Fruit fly (Drosophila melanogaster) whole organism, prepupa: ENCODE results near the gene CG4408.

Experiments
- Blimp-1 ChIP-seq: fragments of 200-800 bp; sonication (Bioruptor generic); optimal IDR thresholded peaks from 3 replicates; lab custom pipeline; 2017; ENCODE audit warnings: missing biosample characterization, missing genetic modification characterization, mild to moderate bottlenecking, moderate library complexity, missing genetic modification reagents
- CG10631 ChIP-seq: fragments of 200-800 bp; sonication (Bioruptor generic); optimal IDR thresholded peaks from 2 replicates; lab custom pipeline; 2016; ENCODE audit warnings: missing biosample characterization, missing genetic modification characterization
- CG10669 ChIP-seq: fragments of 200-800 bp; sonication (Bioruptor generic); optimal IDR thresholded peaks from 3 replicates; lab custom pipeline; 2018; ENCODE audit warnings: missing biosample characterization, mild to moderate bottlenecking, missing genetic modification characterization, moderate library complexity
- CG11294 ChIP-seq: fragments of 200-800 bp; sonication (Bioruptor generic); IDR thresholded peaks from 2 replicates; pipeline ENCODE4 v1.3.6; 2022; ENCODE audit warnings: missing biosample characterization, missing genetic modification characterization
- CG11902 ChIP-seq: fragments of 200-800 bp; sonication (Bioruptor generic); optimal IDR thresholded peaks from 3 replicates; lab custom pipeline; 2016; ENCODE audit warnings: missing biosample characterization, missing genetic modification characterization
- CG15336 ChIP-seq: fragments of 200-800 bp; sonication (Bioruptor generic); IDR thresholded peaks from 2 replicates; pipeline ENCODE4 v1.3.6; 2022; ENCODE audit warnings: missing biosample characterization, missing genetic modification characterization
- CG16779 ChIP-seq: fragments of 200-800 bp; sonication (Bioruptor generic); optimal IDR thresholded peaks from 3 replicates; lab custom pipeline; 2017; ENCODE audit warnings: missing biosample characterization, mild to moderate bottlenecking, missing genetic modification characterization
- CG3032 ChIP-seq: fragments of 200-800 bp; optimal IDR thresholded peaks from 2 replicates; lab custom pipeline; 2019; ENCODE audit warnings: missing biosample characterization, mild to moderate bottlenecking, missing genetic modification characterization, moderate library complexity
- CG31627 ChIP-seq: fragments of 200-800 bp; sonication (Bioruptor generic); optimal IDR thresholded peaks from 3 replicates; lab custom pipeline; 2016; ENCODE audit warnings: missing biosample characterization, missing genetic modification characterization
- CG32006 ChIP-seq: fragments of 200-800 bp; sonication (Bioruptor generic); optimal IDR thresholded peaks from 3 replicates; lab custom pipeline; 2017; ENCODE audit warnings: missing biosample characterization, mild to moderate bottlenecking, missing genetic modification characterization
- CG34406 ChIP-seq: fragments of 200-800 bp; sonication (Bioruptor generic); optimal IDR thresholded peaks from 3 replicates; lab custom pipeline; 2016; ENCODE audit warnings: missing biosample characterization, missing genetic modification characterization
- CG3919 ChIP-seq: fragments of 200-800 bp; sonication (Bioruptor generic); optimal IDR thresholded peaks from 3 replicates; lab custom pipeline; 2016; ENCODE audit warnings: missing biosample characterization, missing genetic modification characterization
- CG4318 ChIP-seq: fragments of 200-800 bp; sonication (Bioruptor generic); optimal IDR thresholded peaks from 3 replicates; lab custom pipeline; 2017; ENCODE audit warnings: missing biosample characterization, mild to moderate bottlenecking, missing genetic modification characterization
- CG6163 ChIP-seq: fragments of 200-800 bp; sonication (Bioruptor generic); IDR thresholded peaks from 3 replicates; pipeline ENCODE4 v1.3.6; 2022; ENCODE audit warnings: missing biosample characterization, missing genetic modification characterization
- CG6792 ChIP-seq: fragments of 200-800 bp; sonication (Bioruptor generic); optimal IDR thresholded peaks from 3 replicates; lab custom pipeline; 2016; ENCODE audit warnings: missing biosample characterization, missing genetic modification characterization
- CG6808 ChIP-seq: fragments of 200-800 bp; sonication (Bioruptor generic); optimal IDR thresholded peaks from 3 replicates; lab custom pipeline; 2017; ENCODE audit warnings: missing biosample characterization, missing genetic modification characterization, mild to moderate bottlenecking, moderate library complexity, missing genetic modification reagents
- CG6854 ChIP-seq: fragments of 200-800 bp; sonication (Bioruptor generic); optimal IDR thresholded peaks from 2 replicates; lab custom pipeline; 2017; ENCODE audit warnings: missing biosample characterization, mild to moderate bottlenecking, missing genetic modification characterization
- CG8119 ChIP-seq: fragments of 200-800 bp; sonication (Bioruptor generic); IDR thresholded peaks from 3 replicates; pipeline ENCODE4 v1.3.6; 2022; ENCODE audit warnings: missing biosample characterization, missing genetic modification characterization
- CG8319 ChIP-seq: fragments of 200-800 bp; sonication (Bioruptor generic); optimal IDR thresholded peaks from 3 replicates; lab custom pipeline; 2016; ENCODE audit warnings: missing biosample characterization, missing genetic modification characterization
- CG9139 ChIP-seq: fragments of 200-800 bp; sonication (Bioruptor generic); optimal IDR thresholded peaks from 3 replicates; lab custom pipeline; 2017; ENCODE audit warnings: missing biosample characterization, mild to moderate bottlenecking, missing genetic modification characterization
- Eip75B ChIP-seq: fragments of 200-800 bp; sonication (Bioruptor generic); optimal IDR thresholded peaks from 3 replicates; lab custom pipeline; 2016; ENCODE audit warnings: missing biosample characterization, missing genetic modification characterization
- Eip93F ChIP-seq: fragments of 200-800 bp; sonication (Bioruptor generic); optimal IDR thresholded peaks from 2 replicates; lab custom pipeline; 2016; ENCODE audit warnings: missing biosample characterization, mild to moderate bottlenecking, missing genetic modification characterization
- Ets21C ChIP-seq: fragments of 200-800 bp; sonication (Bioruptor generic); optimal IDR thresholded peaks from 3 replicates; lab custom pipeline; 2016; ENCODE audit warnings: missing biosample characterization, missing genetic modification characterization
- Gug ChIP-seq: fragments of 200-800 bp; sonication (Bioruptor generic); IDR thresholded peaks from 2 replicates; pipeline ENCODE4 v1.3.6; 2022; ENCODE audit warnings: missing biosample characterization, missing genetic modification characterization
- Hr38 ChIP-seq: sonication (Bioruptor generic); optimal IDR thresholded peaks from 2 replicates; lab custom pipeline; 2016; ENCODE audit warnings: missing biosample characterization, missing genetic modification characterization
- Hr39 ChIP-seq: fragments of 200-800 bp; sonication (Bioruptor generic); optimal IDR thresholded peaks from 2 replicates; lab custom pipeline; 2016; ENCODE audit warnings: missing biosample characterization, missing genetic modification characterization
- Hr4 ChIP-seq: fragments of 200-800 bp; sonication (Bioruptor generic); optimal IDR thresholded peaks from 3 replicates; lab custom pipeline; 2016; ENCODE audit warnings: missing biosample characterization, missing genetic modification characterization
- Lpt ChIP-seq: fragments of 200-800 bp; sonication (Bioruptor generic); optimal IDR thresholded peaks from 3 replicates; lab custom pipeline; 2016; ENCODE audit warnings: missing biosample characterization, missing genetic modification characterization
- Met ChIP-seq: fragments of 200-800 bp; sonication (Bioruptor generic); optimal IDR thresholded peaks from 3 replicates; lab custom pipeline; 2016; ENCODE audit warnings: missing biosample characterization, missing genetic modification characterization
- OdsH ChIP-seq: fragments of 200-800 bp; sonication (Bioruptor generic); optimal IDR thresholded peaks from 3 replicates; lab custom pipeline; 2016; ENCODE audit warnings: missing biosample characterization, missing genetic modification characterization
- Sox102F ChIP-seq: fragments of 200-800 bp; sonication (Bioruptor generic); optimal IDR thresholded peaks from 2 replicates; lab custom pipeline; 2016; ENCODE audit warnings: missing biosample characterization, mild to moderate bottlenecking, missing genetic modification characterization
- Sox14 ChIP-seq: fragments of 200-800 bp; sonication (Bioruptor generic); optimal IDR thresholded peaks from 3 replicates; lab custom pipeline; 2016; ENCODE audit warnings: missing biosample characterization, missing genetic modification characterization
- Sox15 ChIP-seq: fragments of 200-800 bp; sonication (Bioruptor generic); optimal IDR thresholded peaks from 3 replicates; lab custom pipeline; 2016; ENCODE audit warnings: missing biosample characterization, missing genetic modification characterization
- achi ChIP-seq: fragments of 200-800 bp; sonication (Bioruptor generic); optimal IDR thresholded peaks from 3 replicates; lab custom pipeline; 2016; ENCODE audit warnings: missing biosample characterization, missing genetic modification characterization
- acj6 ChIP-seq: fragments of 200-800 bp; sonication (Bioruptor generic); optimal IDR thresholded peaks from 3 replicates; lab custom pipeline; 2016; ENCODE audit warnings: missing biosample characterization, missing genetic modification characterization
- dsx ChIP-seq: fragments of 200-800 bp; optimal IDR thresholded peaks from 3 replicates; lab custom pipeline; 2019; ENCODE audit warnings: missing biosample characterization, mild to moderate bottlenecking, missing genetic modification characterization, moderate library complexity; ENCODE audit not compliant: poor library complexity, severe bottlenecking
- eg ChIP-seq: fragments of 200-800 bp; sonication (Bioruptor generic); IDR thresholded peaks from 3 replicates; pipeline ENCODE4 v1.3.6; 2022; ENCODE audit warnings: missing biosample characterization, missing genetic modification characterization
- esn ChIP-seq: fragments of 200-800 bp; sonication (Bioruptor generic); optimal IDR thresholded peaks from 2 replicates; lab custom pipeline; 2016; ENCODE audit warnings: missing biosample characterization, mild to moderate bottlenecking, missing genetic modification characterization, moderate library complexity
- fd59A ChIP-seq: fragments of 200-800 bp; sonication (Bioruptor generic); optimal IDR thresholded peaks from 2 replicates; lab custom pipeline; 2017; ENCODE audit warnings: missing biosample characterization, mild to moderate bottlenecking, missing genetic modification characterization, missing genetic modification reagents
- fkh ChIP-seq: fragments of 200-800 bp; sonication (Bioruptor generic); optimal IDR thresholded peaks from 3 replicates; lab custom pipeline; 2017; ENCODE audit warnings: missing biosample characterization, mild to moderate bottlenecking, missing genetic modification characterization, moderate library complexity
- net ChIP-seq: fragments of 200-800 bp; sonication (Bioruptor generic); optimal IDR thresholded peaks from 3 replicates; lab custom pipeline; 2016; ENCODE audit warnings: missing biosample characterization, missing genetic modification characterization
- pdm3 ChIP-seq: fragments of 200-800 bp; sonication (Bioruptor generic); optimal IDR thresholded peaks from 3 replicates; lab custom pipeline; 2016; ENCODE audit warnings: missing biosample characterization, missing genetic modification characterization
- salr ChIP-seq, 2 experiments: fragments of 200-800 bp; sonication (Bioruptor generic); optimal IDR thresholded peaks; 3 replicates each; lab custom pipeline; 2016 to 2018; ENCODE audit warnings: missing biosample characterization in 2 of 2, missing genetic modification characterization in 2 of 2, mild to moderate bottlenecking in 1 of 2
- spab ChIP-seq: fragments of 200-800 bp; sonication (Bioruptor generic); optimal IDR thresholded peaks from 2 replicates; lab custom pipeline; 2017; ENCODE audit warnings: missing biosample characterization, mild to moderate bottlenecking, missing genetic modification characterization, missing genetic modification reagents

The CG4408 gene

dm6 chr3R:23337183-23337825, 26.1 kb downstream of the CG4408 start (continued):
- TF ChIP-seq CG3032 (tag; lab: Kevin White, UChicago) (no peak), Met (GFP tag; lab: Kevin White, UChicago) (peak; percentile 64), Ets21C (peak; percentile 31), Sox102F (GFP tag; lab: Kevin White, UChicago) (peak; percentile 63), Eip75B (GFP tag; lab: Kevin White, UChicago) (no peak), pdm3 (peak; percentile 14), CG10669 (no peak), CG3919 (no peak), net (no peak), Sox15 (GFP tag; lab: Kevin White, UChicago) (no peak), esn (GFP tag; lab: Kevin White, UChicago) (peak; percentile 69), CG9139 (no peak), Lpt (GFP tag; lab: Kevin White, UChicago) (no peak)

dm6 chr3R:23336513-23336912, 26.9 kb downstream of the CG4408 start:
- no peak for TF ChIP-seq CG34406
- no peak for TF ChIP-seq salr (GFP tag; optimal IDR thresholded peaks at IDR 0.05; lab: Kevin White, UChicago)
- no peak for TF ChIP-seq dsx (GFP tag; lab: Kevin White, UChicago)
- no peak for TF ChIP-seq CG6792 (GFP tag; lab: Kevin White, UChicago)
- TF ChIP-seq CG8319, result no peak
- no peak for TF ChIP-seq CG10631 (GFP tag; lab: Kevin White, UChicago)
- no peak for TF ChIP-seq CG6163 (GFP tag; lab: Robert Waterston, UW)
- no peak for TF ChIP-seq esn (GFP tag; lab: Kevin White, UChicago)
- TF ChIP-seq spab (GFP tag; lab: Kevin White, UChicago), result no peak

dm6 chr3R:23335577-23335976, 27.8 kb downstream of the CG4408 start:
- peak; percentile 6 for TF ChIP-seq Hr39 (GFP tag; lab: Kevin White, UChicago)
- peak; percentile 15 for TF ChIP-seq net
- TF ChIP-seq CG16779, result peak; percentile 43
- peak; percentile 75 for TF ChIP-seq achi (GFP tag; lab: Kevin White, UChicago)
- peak; percentile 68 for TF ChIP-seq CG6808 (GFP tag; lab: Kevin White, UChicago)
- peak; percentile 66 for TF ChIP-seq Gug (GFP tag; lab: Robert Waterston, UW)
- TF ChIP-seq Ets21C, result no peak
- TF ChIP-seq acj6 (GFP tag; lab: Kevin White, UChicago), result peak; percentile 64
- no peak for TF ChIP-seq Blimp-1 (GFP tag; lab: Kevin White, UChicago)
- peak; percentile 18 for TF ChIP-seq CG8319
- peak; percentile 24 for TF ChIP-seq Sox14
- TF ChIP-seq Lpt (GFP tag; lab: Kevin White, UChicago), result no peak
- peak; percentile 72 for TF ChIP-seq CG3032 (tag; lab: Kevin White, UChicago)
- peak; percentile 29 for TF ChIP-seq Sox15 (GFP tag; lab: Kevin White, UChicago)
- TF ChIP-seq Hr4 (GFP tag; lab: Kevin White, UChicago), result peak; percentile 53
- peak; percentile 31 for TF ChIP-seq Sox102F (GFP tag; lab: Kevin White, UChicago)
- peak; percentile 61 for TF ChIP-seq dsx (GFP tag; lab: Kevin White, UChicago)
- TF ChIP-seq CG31627 (GFP tag; lab: Kevin White, UChicago), result no peak
- TF ChIP-seq CG15336, result peak; percentile 78
- TF ChIP-seq CG32006 (GFP tag; lab: Kevin White, UChicago), result peak; percentile 79
- peak; percentile 56 for TF ChIP-seq eg (GFP tag; lab: Robert Waterston, UW)
- TF ChIP-seq spab (GFP tag; lab: Kevin White, UChicago), result peak; percentile 53
- peak; percentile 67 for TF ChIP-seq OdsH (GFP tag; lab: Kevin White, UChicago)
- peak; percentile 71 for TF ChIP-seq fkh (GFP tag; lab: Kevin White, UChicago)
- TF ChIP-seq esn (GFP tag; lab: Kevin White, UChicago), result peak; percentile 15
- no peak for TF ChIP-seq Met (GFP tag; lab: Kevin White, UChicago)
- peak; percentile 67 for TF ChIP-seq CG10669
- TF ChIP-seq fd59A (GFP tag; lab: Kevin White, UChicago), result peak; percentile 41
- TF ChIP-seq CG6792 (GFP tag; lab: Kevin White, UChicago), result no peak
- TF ChIP-seq Eip93F, result no peak
- TF ChIP-seq CG11902 (GFP tag; lab: Kevin White, UChicago), result peak; percentile 16
- TF ChIP-seq CG11294 (GFP tag; lab: Robert Waterston, UW), result peak; percentile 34
- TF ChIP-seq salr (GFP tag; optimal IDR thresholded peaks at IDR 0.05; lab: Kevin White, UChicago), result peak; percentile 3 to 22
- no peak for TF ChIP-seq Hr38 (GFP tag; lab: Kevin White, UChicago)
- TF ChIP-seq CG6854 (GFP tag; lab: Kevin White, UChicago), result no peak
- TF ChIP-seq CG4318 (GFP tag; lab: Kevin White, UChicago), result peak; percentile 50
- TF ChIP-seq CG9139, result peak; percentile 34
- TF ChIP-seq CG34406, result peak; percentile 58
- peak; percentile 66; the same call in 2 of the 3 replicates for TF ChIP-seq CG8119
